Worm (Caenorhabditis elegans) whole organism, young adult: Measurements from ENCODE around the gene ran-1.
A peak's percentile ranks its signal among the peaks of the same experiment; 100 is the strongest.

Source experiments
- F22D6.2 ChIP-seq: sonication (generic microtip); optimal IDR thresholded peaks from 2 replicates; lab custom pipeline; 2016; ENCODE audit warnings: mild to moderate bottlenecking, missing genetic modification characterization, missing compliant biosample characterization
- F52B5.7 ChIP-seq: sonication (generic microtip); optimal IDR thresholded peaks from 2 replicates; lab custom pipeline; 2016; ENCODE audit warnings: mild to moderate bottlenecking, missing genetic modification characterization, missing compliant biosample characterization
- T07F8.4 ChIP-seq: sonication (generic microtip); optimal IDR thresholded peaks from 2 replicates; lab custom pipeline; 2016; ENCODE audit warnings: mild to moderate bottlenecking, missing genetic modification characterization, moderate library complexity, missing compliant biosample characterization
- Y53G8AR.9 ChIP-seq: fragments of 200-800 bp; sonication (Bioruptor generic); conservative IDR thresholded peaks from 2 replicates; pipeline ENCODE4 v1.3.6; 2022; ENCODE audit warnings: missing genetic modification reagents, missing genetic modification characterization, missing compliant biosample characterization
- Y67H2A.10 ChIP-seq: fragments of 200-800 bp; sonication (Bioruptor generic); conservative IDR thresholded peaks from 2 replicates; pipeline ENCODE4 v1.3.6; 2022; ENCODE audit warnings: missing genetic modification reagents, missing genetic modification characterization, missing compliant biosample characterization
- Y79H2A.3 ChIP-seq: fragments of 200-800 bp; sonication (Bioruptor generic); conservative IDR thresholded peaks from 2 replicates; pipeline ENCODE4 v1.3.6; 2022; ENCODE audit warnings: missing genetic modification reagents, missing genetic modification characterization, missing compliant biosample characterization
- ama-1 ChIP-seq, 3 experiments: fragments of 150-350 bp in 1 of 3; sonication (generic microtip) in 2 of 3; optimal IDR thresholded peaks; 2 replicates each; lab custom pipeline; 2014 to 2018; ENCODE audit warnings: missing biosample characterization in 2 of 3, missing genetic modification characterization in 2 of 3, missing genetic modification reagents in 2 of 3
- atf-7 ChIP-seq: sonication (generic microtip); optimal IDR thresholded peaks from 2 replicates; lab custom pipeline; 2017; ENCODE audit warnings: mild to moderate bottlenecking, missing genetic modification characterization, missing compliant biosample characterization
- athp-1 ChIP-seq: sonication (generic microtip); optimal IDR thresholded peaks from 2 replicates; lab custom pipeline; 2017; ENCODE audit warnings: mild to moderate bottlenecking, missing genetic modification characterization, missing compliant biosample characterization
- attf-3 ChIP-seq: fragments of 200-800 bp; sonication (Bioruptor generic); conservative IDR thresholded peaks from 2 replicates; pipeline ENCODE4 v1.3.6; 2022; ENCODE audit warnings: missing genetic modification reagents, missing genetic modification characterization, missing compliant biosample characterization
- attf-6 ChIP-seq: fragments of 200-800 bp; sonication (Bioruptor generic); IDR thresholded peaks from 2 replicates; pipeline ENCODE4 v1.3.6; 2022; ENCODE audit warnings: missing genetic modification reagents, missing genetic modification characterization, missing compliant biosample characterization
- bed-2 ChIP-seq: fragments of 200-800 bp; sonication (Bioruptor generic); IDR thresholded peaks from 2 replicates; pipeline ENCODE4 v1.3.6; 2022; ENCODE audit warnings: missing genetic modification reagents, missing genetic modification characterization, missing compliant biosample characterization
- ccch-3 ChIP-seq: fragments of 200-800 bp; sonication (Bioruptor generic); optimal IDR thresholded peaks from 2 replicates; lab custom pipeline; 2018; ENCODE audit warnings: mild to moderate bottlenecking, missing genetic modification characterization, missing compliant biosample characterization
- ceh-40 ChIP-seq: fragments of 200-800 bp; sonication (Bioruptor generic); IDR thresholded peaks from 2 replicates; pipeline ENCODE4 v1.3.6; 2022; ENCODE audit warnings: missing genetic modification characterization, missing compliant biosample characterization
- ceh-79 ChIP-seq: sonication (generic microtip); optimal IDR thresholded peaks from 2 replicates; lab custom pipeline; 2017; ENCODE audit warnings: mild to moderate bottlenecking, missing genetic modification characterization, missing compliant biosample characterization
- die-1 ChIP-seq: sonication (generic microtip); optimal IDR thresholded peaks from 2 replicates; lab custom pipeline; 2016; ENCODE audit warnings: missing genotype, mild to moderate bottlenecking, missing genetic modification characterization, missing compliant biosample characterization
- egl-44 ChIP-seq: fragments of 200-800 bp; sonication (Bioruptor generic); IDR thresholded peaks from 2 replicates; pipeline ENCODE4 v1.3.6; 2022; ENCODE audit warnings: missing genetic modification reagents, missing genetic modification characterization, missing compliant biosample characterization
- egrh-3 ChIP-seq: fragments of 200-800 bp; sonication (Bioruptor generic); IDR thresholded peaks from 2 replicates; pipeline ENCODE4 v1.3.6; 2022; ENCODE audit warnings: missing genetic modification reagents, missing genetic modification characterization, missing compliant biosample characterization
- ekl-4 ChIP-seq: fragments of 200-800 bp; sonication (Bioruptor generic); IDR thresholded peaks from 2 replicates; pipeline ENCODE4 v1.3.6; 2022; ENCODE audit warnings: missing genetic modification reagents, missing genetic modification characterization, missing compliant biosample characterization
- ets-4 ChIP-seq: fragments of 200-800 bp; sonication (Bioruptor generic); optimal IDR thresholded peaks from 2 replicates; lab custom pipeline; 2018; ENCODE audit warnings: mild to moderate bottlenecking, missing genetic modification characterization, missing compliant biosample characterization
- gei-17 ChIP-seq: fragments of 200-800 bp; sonication (Bioruptor generic); optimal IDR thresholded peaks from 2 replicates; lab custom pipeline; 2018; ENCODE audit warnings: mild to moderate bottlenecking, missing genetic modification characterization, missing compliant biosample characterization
- him-1 ChIP-seq: sonication (generic microtip); optimal IDR thresholded peaks from 2 replicates; lab custom pipeline; 2016; ENCODE audit warnings: missing genotype, missing genetic modification reagents, missing genetic modification characterization, missing compliant biosample characterization
- hlh-12 ChIP-seq: sonication (generic microtip); optimal IDR thresholded peaks from 2 replicates; lab custom pipeline; 2016; ENCODE audit warnings: missing genetic modification characterization, missing compliant biosample characterization
- let-607 ChIP-seq, 2 experiments: fragments of 200-800 bp in 1 of 2; sonication (Bioruptor generic) in 1 of 2; sonication (generic microtip) in 1 of 2; optimal IDR thresholded peaks; 2 replicates each; lab custom pipeline; 2016 to 2018; ENCODE audit warnings: mild to moderate bottlenecking in 2 of 2, missing compliant biosample characterization in 2 of 2, missing genetic modification characterization in 2 of 2, moderate library complexity in 2 of 2, missing genotype in 1 of 2
- lin-26 ChIP-seq: fragments of 200-800 bp; sonication (Bioruptor generic); IDR thresholded peaks from 2 replicates; pipeline ENCODE4 v1.3.6; 2022; ENCODE audit warnings: missing genetic modification reagents, missing genetic modification characterization, missing compliant biosample characterization
- lin-35 ChIP-seq, 3 experiments: fragments of 150-350 bp in 2 of 3; sonication (generic microtip) in 1 of 3; optimal IDR thresholded peaks; 2 replicates each; lab custom pipeline; 2014 to 2018; ENCODE audit warnings: missing biosample characterization in 3 of 3, missing genetic modification characterization in 3 of 3, missing genetic modification reagents in 3 of 3
- lin-54 ChIP-seq: fragments of 200-800 bp; sonication (Bioruptor generic); optimal IDR thresholded peaks from 2 replicates; lab custom pipeline; 2018; ENCODE audit warnings: mild to moderate bottlenecking, missing genetic modification characterization, missing compliant biosample characterization
- lsl-1 ChIP-seq: fragments of 200-800 bp; sonication (Bioruptor generic); optimal IDR thresholded peaks from 2 replicates; lab custom pipeline; 2018; ENCODE audit warnings: mild to moderate bottlenecking, missing genetic modification characterization, moderate library complexity, missing compliant biosample characterization
- madf-3 ChIP-seq: fragments of 200-800 bp; sonication (Bioruptor generic); IDR thresholded peaks from 2 replicates; pipeline ENCODE4 v1.3.6; 2022; ENCODE audit warnings: missing genetic modification reagents, missing genetic modification characterization, missing compliant biosample characterization
- madf-6 ChIP-seq: fragments of 200-800 bp; sonication (Bioruptor generic); IDR thresholded peaks from 2 replicates; pipeline ENCODE4 v1.3.6; 2022; ENCODE audit warnings: missing genetic modification reagents, missing genetic modification characterization, missing compliant biosample characterization
- madf-8 ChIP-seq: fragments of 200-800 bp; sonication (Bioruptor generic); conservative IDR thresholded peaks from 2 replicates; pipeline ENCODE4 v1.3.6; 2022; ENCODE audit warnings: missing genetic modification reagents, missing genetic modification characterization, missing compliant biosample characterization
- nfya-1 ChIP-seq: sonication (generic microtip); optimal IDR thresholded peaks from 2 replicates; lab custom pipeline; 2017; ENCODE audit warnings: antibody characterized with exemption, missing compliant biosample characterization, missing genetic modification characterization, borderline replicate concordance; ENCODE audit not compliant: insufficient read depth
- nfya-2 ChIP-seq: fragments of 200-800 bp; sonication (Bioruptor generic); IDR thresholded peaks from 2 replicates; pipeline ENCODE4 v1.3.6; 2022; ENCODE audit warnings: missing genetic modification reagents, missing genetic modification characterization, missing compliant biosample characterization
- nfyb-1 ChIP-seq: fragments of 200-800 bp; sonication (Bioruptor generic); IDR thresholded peaks from 2 replicates; pipeline ENCODE4 v1.3.6; 2022; ENCODE audit warnings: missing genetic modification reagents, missing genetic modification characterization, missing compliant biosample characterization
- nhr-179 ChIP-seq: sonication (generic microtip); optimal IDR thresholded peaks from 2 replicates; lab custom pipeline; 2016; ENCODE audit warnings: mild to moderate bottlenecking, missing genetic modification characterization, missing compliant biosample characterization
- nhr-90 ChIP-seq: sonication (generic microtip); optimal IDR thresholded peaks from 2 replicates; lab custom pipeline; 2016; ENCODE audit warnings: missing genotype, mild to moderate bottlenecking, missing genetic modification characterization, missing compliant biosample characterization
- pha-4 ChIP-seq: fragments of 150-350 bp; sonication (generic microtip); optimal IDR thresholded peaks from 2 replicates; lab custom pipeline; 2014; ENCODE audit warnings: missing biosample characterization, missing genetic modification reagents, missing genetic modification characterization
- rcor-1 ChIP-seq: fragments of 200-800 bp; sonication (Bioruptor generic); IDR thresholded peaks from 2 replicates; pipeline ENCODE4 v1.3.6; 2022; ENCODE audit warnings: missing genetic modification reagents, missing genetic modification characterization, missing compliant biosample characterization
- sea-2 ChIP-seq: fragments of 200-800 bp; sonication (Bioruptor generic); IDR thresholded peaks from 2 replicates; pipeline ENCODE4 v1.3.6; 2022; ENCODE audit warnings: missing genetic modification characterization, missing compliant biosample characterization
- tbp1 ChIP-seq: fragments of 200-800 bp; sonication (Bioruptor generic); optimal IDR thresholded peaks from 2 replicates; lab custom pipeline; 2018; ENCODE audit warnings: mild to moderate bottlenecking, missing genetic modification characterization, missing compliant biosample characterization
- tlf-1 ChIP-seq: fragments of 200-800 bp; sonication (Bioruptor generic); optimal IDR thresholded peaks from 2 replicates; lab custom pipeline; 2018; ENCODE audit warnings: mild to moderate bottlenecking, missing genetic modification characterization, missing compliant biosample characterization
- ztf-18 ChIP-seq: sonication (generic microtip); optimal IDR thresholded peaks from 2 replicates; lab custom pipeline; 2016; ENCODE audit warnings: missing genotype, mild to moderate bottlenecking, missing genetic modification characterization, missing compliant biosample characterization
- ztf-25 ChIP-seq: fragments of 200-800 bp; sonication (Bioruptor generic); IDR thresholded peaks from 2 replicates; pipeline ENCODE4 v1.3.6; 2022; ENCODE audit warnings: missing genetic modification reagents, missing genetic modification characterization, missing compliant biosample characterization
- ztf-28 ChIP-seq: fragments of 200-800 bp; sonication (Bioruptor generic); IDR thresholded peaks from 2 replicates; pipeline ENCODE4 v1.3.6; 2022; ENCODE audit warnings: missing genetic modification reagents, missing genetic modification characterization, missing compliant biosample characterization

Gene ran-1

ce11 chrIII:10709676-10710075 is 37.9 kb downstream of the ran-1 start:
- TF ChIP-seq hlh-12 (no peak), lsl-1 (GFP tag; lab: Kevin White, UChicago) (peak; percentile 45)

DNA sequence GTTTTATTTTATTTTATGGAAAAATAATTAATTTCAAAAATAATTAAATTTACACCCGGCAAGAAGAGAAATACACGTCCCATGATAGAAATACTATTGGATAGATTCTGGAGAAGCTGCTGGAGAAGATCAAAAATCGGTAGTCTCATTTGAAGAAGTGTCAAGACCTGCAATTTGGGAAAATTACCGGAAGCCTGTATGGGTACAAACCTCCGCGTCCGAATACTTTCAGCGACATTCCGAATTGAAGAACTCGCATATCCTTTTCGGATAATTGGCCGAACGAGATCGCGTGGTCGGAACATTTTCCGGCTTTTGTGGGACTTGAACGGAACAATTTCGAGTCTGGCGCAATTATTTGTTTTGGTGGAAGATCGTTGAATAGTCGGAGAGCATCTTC is 39.0 kb downstream of the ran-1 start:
- peak; percentile 53; the same call in 1 of the 2 replicates for TF ChIP-seq nfyb-1 (GFP tag; lab: Robert Waterston, UW)
- 0 out of 2 replicates have a peak, but pooled peaks have one; percentile 52 for TF ChIP-seq Y79H2A.3
- no peak for TF ChIP-seq madf-8 (GFP tag; lab: Robert Waterston, UW)
- no peak for TF ChIP-seq egl-44 (GFP tag; lab: Robert Waterston, UW)
- TF ChIP-seq madf-6 (GFP tag; lab: Robert Waterston, UW), result peak; percentile 22; the same call in 1 of the 2 replicates
- TF ChIP-seq ztf-18 (tag; lab: Kevin White, UChicago), result peak; percentile 37
- TF ChIP-seq madf-3, result 0 out of 2 replicates have a peak, but pooled peaks have one; percentile 31
- no peak for TF ChIP-seq sea-2 (GFP tag; lab: Robert Waterston, UW)
- no peak for TF ChIP-seq nfya-2 (GFP tag; lab: Robert Waterston, UW)
- TF ChIP-seq bed-2, result no peak

DNA sequence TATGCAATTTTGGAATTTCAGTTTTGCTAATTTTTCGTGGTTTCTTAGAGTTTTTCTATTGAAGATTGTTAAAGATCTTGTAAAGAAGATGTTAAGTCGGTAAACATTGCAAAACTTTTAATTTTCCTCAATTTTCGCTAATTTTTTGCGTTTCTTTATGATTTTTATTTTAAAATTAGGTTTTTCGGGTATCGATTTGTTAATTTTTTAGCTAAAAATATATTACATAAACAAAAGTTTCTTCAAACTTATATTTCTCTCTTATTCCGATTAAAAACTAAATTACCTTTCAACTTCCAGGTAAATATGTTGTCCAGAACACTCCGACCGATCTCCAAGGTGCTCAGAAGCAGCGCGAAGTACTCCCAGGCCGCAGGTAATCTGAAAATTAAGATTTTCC is 40.1 kb downstream of the ran-1 start, which contains the start of gene mrpl-12:
Gene mrpl-12, plus strand, starts transcription at position 301 of the 400 bp plus-strand sequence.
- no peak for TF ChIP-seq gei-17 (GFP tag; lab: Kevin White, UChicago)
- no peak for TF ChIP-seq pha-4 (tag; lab: Kevin White, UChicago)
- TF ChIP-seq Y67H2A.10 (GFP tag; lab: Robert Waterston, UW), result no peak
- no peak for TF ChIP-seq Y79H2A.3
- TF ChIP-seq athp-1 (tag; lab: Kevin White, UChicago), result no peak
- TF ChIP-seq lin-26, result no peak
- TF ChIP-seq F22D6.2 (tag; lab: Kevin White, UChicago), result no peak
- TF ChIP-seq ekl-4, result no peak
- TF ChIP-seq ccch-3 (GFP tag; lab: Kevin White, UChicago), result no peak
- no peak for TF ChIP-seq rcor-1 (GFP tag; lab: Robert Waterston, UW)
- TF ChIP-seq tlf-1 (GFP tag; lab: Kevin White, UChicago), result no peak
- TF ChIP-seq ztf-28 (GFP tag; lab: Robert Waterston, UW), result no peak
- no peak for TF ChIP-seq ztf-25 (GFP tag; lab: Robert Waterston, UW)
- no peak for TF ChIP-seq let-607 (tag; optimal IDR thresholded peaks at IDR 0.05; lab: Kevin White, UChicago)
- no peak for TF ChIP-seq die-1 (tag; lab: Kevin White, UChicago)
- TF ChIP-seq T07F8.4 (tag; lab: Kevin White, UChicago), result no peak
- no peak for TF ChIP-seq ama-1 (optimal IDR thresholded peaks at IDR 0.05; lab: Kevin White, UChicago)
- TF ChIP-seq ama-1 (GFP tag; optimal IDR thresholded peaks at IDR 0.05; lab: Kevin White, UChicago), result no peak
- no peak for TF ChIP-seq atf-7
- no peak for TF ChIP-seq ceh-40 (GFP tag; lab: Robert Waterston, UW)

ce11 chrIII:10706972-10707438 is 40.5 kb downstream of the ran-1 start, which contains the start of the genes Y39A1A.21 and Y39A1A.22:
Gene Y39A1A.21 (minus strand): TSS chrIII:10707022.
Gene Y39A1A.22 (minus strand): TSS chrIII:10707028.
- TF ChIP-seq lin-54 (GFP tag; lab: Kevin White, UChicago) (peak; percentile 80), ccch-3 (GFP tag; lab: Kevin White, UChicago) (no peak), nhr-90 (no peak), F52B5.7 (tag; lab: Kevin White, UChicago) (no peak), T07F8.4 (tag; lab: Kevin White, UChicago) (no peak), bed-2 (no peak), him-1 (peak; percentile 73), egl-44 (GFP tag; lab: Robert Waterston, UW) (peak; percentile 65; the same call in 1 of the 2 replicates), nhr-179 (tag; lab: Kevin White, UChicago) (no peak), nfya-1 (tag; lab: Kevin White, UChicago) (no peak), lin-35 (GFP tag; optimal IDR thresholded peaks at IDR 0.05; lab: Kevin White, UChicago) (peak in 1 of 3 experiments; percentile 78), attf-6 (GFP tag; lab: Robert Waterston, UW) (no peak), tbp1 (peak; percentile 59), ets-4 (GFP tag; lab: Kevin White, UChicago) (no peak), ceh-79 (tag; lab: Kevin White, UChicago) (no peak), attf-3 (GFP tag; lab: Robert Waterston, UW) (0 out of 2 replicates have a peak, but pooled peaks have one; percentile 31), Y53G8AR.9 (GFP tag; lab: Robert Waterston, UW) (peak; percentile 91), egrh-3 (GFP tag; lab: Robert Waterston, UW) (no peak)
